Fruit fly (Drosophila melanogaster) whole organism, wandering third instar larva: ENCODE data around the gene CG31007.

ENCODE experiments used
- Dif ChIP-seq: fragments of 200-275, 200-300 bp; sonication (Bioruptor generic); optimal IDR thresholded peaks from 2 replicates; lab custom pipeline; 2018; ENCODE audit warnings: missing biosample characterization, missing genetic modification characterization; ENCODE audit not compliant: partially characterized antibody
- Myc ChIP-seq: fragments of >200 bp; optimal IDR thresholded peaks from 2 replicates; lab custom pipeline; 2017
- ey ChIP-seq: fragments of 200-800 bp; sonication (Bioruptor generic); optimal IDR thresholded peaks from 2 replicates; lab custom pipeline; 2016; ENCODE audit warnings: missing biosample characterization, missing genetic modification characterization
- fru ChIP-seq: fragments of 200-800 bp; sonication (Bioruptor generic); optimal IDR thresholded peaks from 3 replicates; lab custom pipeline; 2016; ENCODE audit warnings: missing biosample characterization, mild to moderate bottlenecking, missing genetic modification characterization
- lola ChIP-seq: fragments of >200 bp; optimal IDR thresholded peaks from 2 replicates; lab custom pipeline; 2017; ENCODE audit warnings: missing biosample characterization, missing genetic modification characterization

dm6 chr3R:30959400-30959799 is 32.9 kb downstream of the CG31007 start, which contains the start of gene CG15548:
- TF ChIP-seq Myc (lab: Kevin White, UChicago) (no peak), lola (GFP tag; lab: Kevin White, UChicago) (no peak), fru (GFP tag; lab: Kevin White, UChicago) (no peak), ey (GFP tag; lab: Kevin White, UChicago) (no peak), Dif (GFP tag; lab: Kevin White, UChicago) (no peak)
